Worm (Caenorhabditis elegans): Measurements from ENCODE around the gene hars-1.

Gene hars-1

DNA sequence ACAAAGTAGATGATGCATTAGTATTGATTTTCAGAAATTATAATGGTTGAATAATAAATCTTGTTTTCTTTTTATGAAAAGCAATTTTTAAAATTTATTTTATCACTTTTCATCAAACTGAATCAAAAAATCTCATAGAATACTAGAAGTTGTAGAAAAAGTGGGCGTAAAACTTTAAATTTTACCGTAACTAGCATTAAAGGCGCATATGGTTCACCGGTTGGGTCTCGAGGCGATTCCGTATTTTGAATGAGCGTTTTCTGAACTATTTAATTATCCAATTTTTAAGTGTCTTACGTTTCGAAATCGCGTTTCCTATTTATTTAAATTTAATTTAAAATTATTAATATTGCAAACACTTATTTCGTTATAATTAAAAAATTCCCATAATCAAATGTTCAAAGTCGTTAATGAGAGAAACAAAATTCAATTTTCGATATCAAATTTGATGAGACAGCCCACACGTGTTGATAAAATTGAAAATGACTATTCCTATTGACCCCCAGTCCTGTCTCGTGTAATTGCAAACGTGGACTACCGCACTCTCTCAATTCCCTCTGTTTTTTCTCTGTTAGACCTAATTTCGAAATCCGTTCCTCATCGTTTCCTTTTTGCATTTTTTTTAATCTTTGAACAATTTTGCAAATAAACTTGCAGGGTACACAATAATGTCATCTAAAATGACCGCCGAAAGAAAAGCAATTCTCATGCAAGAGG is at the start of gene hars-1, which contains the start of gene T11G6.2 (continued):
- TF ChIP-seq snpc-3.4 (tag; optimal IDR thresholded peaks at IDR 0.05) (no peak), lin-35 (GFP tag; optimal IDR thresholded peaks at IDR 0.05) (no peak), cebp-2 (GFP tag; IDR thresholded peaks at IDR 0.05) (no peak), F55B11.4 (tag; optimal IDR thresholded peaks at IDR 0.05; ENCODE audit: borderline replicate concordance, insufficient read depth) (no peak), Y56A3A.18 (GFP tag; IDR thresholded peaks at IDR 0.05) (no peak), zim-3 (tag; optimal IDR thresholded peaks at IDR 0.05) (no peak), B0035.1 (tag; optimal IDR thresholded peaks at IDR 0.05) (no peak), T07F8.4 (tag; optimal IDR thresholded peaks at IDR 0.05) (no peak), unc-62 (GFP tag; optimal IDR thresholded peaks at IDR 0.05) (no peak), ceh-58 (GFP tag; IDR thresholded peaks at IDR 0.05) (no peak), lir-1 (GFP tag; conservative IDR thresholded peaks at IDR 0.05) (no peak), C17E4.6 (GFP tag; IDR thresholded peaks at IDR 0.05) (no peak), ZK185.1 (tag; optimal IDR thresholded peaks at IDR 0.05; ENCODE audit: poor library complexity, severe bottlenecking) (no peak), hlh-26 (GFP tag; conservative IDR thresholded peaks at IDR 0.05) (no peak), hsf-1 (GFP tag; IDR thresholded peaks at IDR 0.05) (no peak), dpl-1 (GFP tag; optimal IDR thresholded peaks at IDR 0.05) (no peak), sea-2 (GFP tag; IDR thresholded peaks at IDR 0.05) (no peak), Y53G8AR.9 (GFP tag; conservative IDR thresholded peaks at IDR 0.05) (no peak), nfyb-1 (GFP tag; IDR thresholded peaks at IDR 0.05) (no peak), bed-2 (GFP tag; IDR thresholded peaks at IDR 0.05) (no peak), ztf-3 (GFP tag; optimal IDR thresholded peaks at IDR 0.05) (no peak), K11D2.4 (GFP tag; IDR thresholded peaks at IDR 0.05) (no peak), F10E7.11 (tag; optimal IDR thresholded peaks at IDR 0.05) (no peak), tbx-9 (tag; optimal IDR thresholded peaks at IDR 0.05; ENCODE audit: borderline replicate concordance) (no peak), ztf-18 (tag; optimal IDR thresholded peaks at IDR 0.05) (peak; percentile 3), unc-130 (GFP tag; optimal IDR thresholded peaks at IDR 0.05) (no peak), ztf-22 (GFP tag; optimal IDR thresholded peaks at IDR 0.05) (no peak), Y95B8A.8 (GFP tag; IDR thresholded peaks at IDR 0.05) (no peak), ztf-26 (tag; optimal IDR thresholded peaks at IDR 0.05) (no peak), nhr-120 (GFP tag; IDR thresholded peaks at IDR 0.05) (no peak), let-607 (tag; optimal IDR thresholded peaks at IDR 0.05) (peak; percentile 35 to 78), hmg-1.2 (GFP tag; IDR thresholded peaks at IDR 0.05) (no peak), D2030.7 (GFP tag; IDR thresholded peaks at IDR 0.05) (no peak), ztf-28 (GFP tag; IDR thresholded peaks at IDR 0.05) (no peak), ceh-27 (GFP tag; optimal IDR thresholded peaks at IDR 0.05) (no peak), hlh-12 (tag; optimal IDR thresholded peaks at IDR 0.05) (no peak), sdz-38 (tag; optimal IDR thresholded peaks at IDR 0.05) (no peak), ceh-91 (GFP tag; IDR thresholded peaks at IDR 0.05) (peak; percentile 53; the same call in 1 of the 2 replicates), akir-1 (GFP tag; optimal IDR thresholded peaks at IDR 0.05) (no peak), snpc-1.3 (tag; optimal IDR thresholded peaks at IDR 0.05; ENCODE audit: insufficient read depth) (no peak), bed-1 (GFP tag; IDR thresholded peaks at IDR 0.05) (no peak), F52B5.7 (tag; optimal IDR thresholded peaks at IDR 0.05) (no peak), egl-18 (GFP tag; IDR thresholded peaks at IDR 0.05) (no peak), efl-1 (GFP tag; optimal IDR thresholded peaks at IDR 0.05) (peak; percentile 49), rpc-1 (optimal IDR thresholded peaks at IDR 0.05) (no peak), rpc-1 (tag; optimal IDR thresholded peaks at IDR 0.05) (no peak), ccch-3 (GFP tag; optimal IDR thresholded peaks at IDR 0.05) (no peak), nfya-1 (tag; optimal IDR thresholded peaks at IDR 0.05; ENCODE audit: borderline replicate concordance, insufficient read depth) (no peak)

Measured in whole organism, young adult.